Comparison of ENCODE assay signal across 1 fruit fly cellular context in genomic region chr3R:23732990-23733512, dm6.
A peak's percentile ranks its signal among the peaks of the same experiment; 100 is the strongest.
TF ChIP-seq lines count a peak whose summit lies in the region.

Gene Hmgcr (plus strand): TSS chr3R:23733324.
Gene Rpn9 (minus strand): TSS chr3R:23733462.

TF ChIP-seq in whole organism, embryonic, 481 proteins besides CTCF, POLR2A, EP300 and RAD21 (continued from another document and continues in another):
- TF ChIP-seq dm (GFP tag; optimal IDR thresholded peaks at IDR 0.05; lab: Kevin White, UChicago), result peak; percentile 41
- peak; percentile 54 for TF ChIP-seq CG10431 (GFP tag; optimal IDR thresholded peaks at IDR 0.05; lab: Kevin White, UChicago)
- no peak for TF ChIP-seq CG43689 (GFP tag; IDR thresholded peaks at IDR 0.05; lab: Robert Waterston, UW)
- peak; percentile 6 for TF ChIP-seq Max (GFP tag; optimal IDR thresholded peaks at IDR 0.05; lab: Kevin White, UChicago)
- no peak for TF ChIP-seq Deaf1 (tag; optimal IDR thresholded peaks at IDR 0.05; lab: Kevin White, UChicago)
- peak; percentile 58 for TF ChIP-seq CG1603 (tag; optimal IDR thresholded peaks at IDR 0.05; lab: Kevin White, UChicago)
- TF ChIP-seq az2 (GFP tag; optimal IDR thresholded peaks at IDR 0.05; lab: Kevin White, UChicago), result no peak
- peak; percentile 65 for TF ChIP-seq phol (tag; optimal IDR thresholded peaks at IDR 0.05; lab: Kevin White, UChicago)
- TF ChIP-seq Myb (GFP tag; optimal IDR thresholded peaks at IDR 0.05; lab: Kevin White, UChicago), result no peak
- TF ChIP-seq jumu (GFP tag; optimal IDR thresholded peaks at IDR 0.05; lab: Kevin White, UChicago), result peak; percentile 8
- no peak for TF ChIP-seq Ada2b (GFP tag; IDR thresholded peaks at IDR 0.05; lab: Robert Waterston, UW)
- TF ChIP-seq CG4424 (GFP tag; optimal IDR thresholded peaks at IDR 0.05; lab: Kevin White, UChicago), result no peak
- TF ChIP-seq nerfin-1 (tag; optimal IDR thresholded peaks at IDR 0.05; lab: Kevin White, UChicago), result peak; percentile 35
- TF ChIP-seq crol (GFP tag; IDR thresholded peaks at IDR 0.05; lab: Robert Waterston, UW), result no peak
- TF ChIP-seq CG10565 (GFP tag; optimal IDR thresholded peaks at IDR 0.05; lab: Kevin White, UChicago), result no peak
- TF ChIP-seq aop (GFP tag; IDR thresholded peaks at IDR 0.05; lab: Robert Waterston, UW), result no peak
- no peak for TF ChIP-seq da (GFP tag; optimal IDR thresholded peaks at IDR 0.05; lab: Kevin White, UChicago)
- no peak for TF ChIP-seq ken (GFP tag; IDR thresholded peaks at IDR 0.05; lab: Robert Waterston, UW)
- peak; percentile 83 for TF ChIP-seq CG12659 (GFP tag; optimal IDR thresholded peaks at IDR 0.05; lab: Kevin White, UChicago)
- no peak for TF ChIP-seq pros (GFP tag; optimal IDR thresholded peaks at IDR 0.05; lab: Kevin White, UChicago)
- TF ChIP-seq CG11504 (tag; optimal IDR thresholded peaks at IDR 0.05; lab: Kevin White, UChicago), result peak; percentile 51
- TF ChIP-seq Ets97D (GFP tag; optimal IDR thresholded peaks at IDR 0.05; lab: Kevin White, UChicago), result peak; percentile 92
- TF ChIP-seq scrt (GFP tag; optimal IDR thresholded peaks at IDR 0.05; lab: Kevin White, UChicago), result peak; percentile 18
- TF ChIP-seq exex (tag; optimal IDR thresholded peaks at IDR 0.05; lab: Kevin White, UChicago), result peak; percentile 17
- TF ChIP-seq CG30403 (GFP tag; optimal IDR thresholded peaks at IDR 0.05; lab: Kevin White, UChicago), result peak; percentile 13
- peak; percentile 76 for TF ChIP-seq CG15601 (tag; optimal IDR thresholded peaks at IDR 0.05; lab: Kevin White, UChicago)
- TF ChIP-seq HLHmδ (GFP tag; optimal IDR thresholded peaks at IDR 0.05; lab: Kevin White, UChicago), result peak; percentile 72
- no peak for TF ChIP-seq bsh (GFP tag; optimal IDR thresholded peaks at IDR 0.05; lab: Kevin White, UChicago)
- TF ChIP-seq chm (GFP tag; IDR thresholded peaks at IDR 0.05; lab: Robert Waterston, UW), result peak; percentile 70; the same call in 1 of the 2 replicates
- peak; percentile 41 for TF ChIP-seq CG7987 (GFP tag; optimal IDR thresholded peaks at IDR 0.05; lab: Kevin White, UChicago)
- TF ChIP-seq CG42726 (GFP tag; IDR thresholded peaks at IDR 0.05; lab: Robert Waterston, UW; ENCODE audit: partially characterized antibody), result peak; percentile 17; the same call in 1 of the 2 replicates
- TF ChIP-seq sr (GFP tag; IDR thresholded peaks at IDR 0.05; lab: Robert Waterston, UW), result no peak
- no peak for TF ChIP-seq CG1832 (GFP tag; optimal IDR thresholded peaks at IDR 0.05; lab: Kevin White, UChicago)
- TF ChIP-seq CG17829 (tag; optimal IDR thresholded peaks at IDR 0.05; lab: Kevin White, UChicago), result peak; percentile 43
- TF ChIP-seq schlank (tag; optimal IDR thresholded peaks at IDR 0.05; lab: Kevin White, UChicago), result no peak
- peak; percentile 44; the same call in 1 of the 2 replicates for TF ChIP-seq Adf1 (GFP tag; IDR thresholded peaks at IDR 0.05; lab: Robert Waterston, UW)
- peak; percentile 9; the same call in 1 of the 3 replicates for TF ChIP-seq knrl (GFP tag; IDR thresholded peaks at IDR 0.05; lab: Robert Waterston, UW; ENCODE audit: partially characterized antibody)
- TF ChIP-seq pum (GFP tag; optimal IDR thresholded peaks at IDR 0.05; lab: Kevin White, UChicago), result no peak
- TF ChIP-seq CG34376 (GFP tag; optimal IDR thresholded peaks at IDR 0.05; lab: Kevin White, UChicago), result peak; percentile 21
- no peak for TF ChIP-seq chif (GFP tag; optimal IDR thresholded peaks at IDR 0.05; lab: Kevin White, UChicago)
- no peak for TF ChIP-seq HLH3B (GFP tag; IDR thresholded peaks at IDR 0.05; lab: Robert Waterston, UW)
- TF ChIP-seq mld (GFP tag; IDR thresholded peaks at IDR 0.05; lab: Robert Waterston, UW; ENCODE audit: partially characterized antibody), result 0 out of 3 replicates have a peak, but pooled peaks have one; percentile 64
- TF ChIP-seq Mad (GFP tag; optimal IDR thresholded peaks at IDR 0.05; lab: Kevin White, UChicago), result peak; percentile 31
- peak; percentile 37 for TF ChIP-seq BtbVII (GFP tag; optimal IDR thresholded peaks at IDR 0.05; lab: Kevin White, UChicago)
- TF ChIP-seq CG16815 (GFP tag; optimal IDR thresholded peaks at IDR 0.05; lab: Kevin White, UChicago), result no peak
- no peak for TF ChIP-seq NK7.1 (GFP tag; optimal IDR thresholded peaks at IDR 0.05; lab: Kevin White, UChicago)
- TF ChIP-seq dmrt11E (tag; optimal IDR thresholded peaks at IDR 0.05; lab: Kevin White, UChicago), result no peak
- TF ChIP-seq Abd-B (GFP tag; optimal IDR thresholded peaks at IDR 0.05; lab: Kevin White, UChicago), result no peak
- TF ChIP-seq ewg (GFP tag; optimal IDR thresholded peaks at IDR 0.05; lab: Kevin White, UChicago), result peak; percentile 70
- TF ChIP-seq CG18262 (tag; optimal IDR thresholded peaks at IDR 0.05; lab: Kevin White, UChicago), result peak; percentile 24
- TF ChIP-seq bbx (GFP tag; IDR thresholded peaks at IDR 0.05; lab: Robert Waterston, UW; ENCODE audit: partially characterized antibody), result peak; percentile 67; the same call in 1 of the 2 replicates
- TF ChIP-seq tll (GFP tag; optimal IDR thresholded peaks at IDR 0.05; lab: Kevin White, UChicago), result peak in 1 of 2 experiments; percentile 29
- TF ChIP-seq fru (optimal IDR thresholded peaks at IDR 0.05; lab: Kevin White, UChicago), result no peak
- no peak for TF ChIP-seq br (optimal IDR thresholded peaks at IDR 0.05; lab: Kevin White, UChicago)
- TF ChIP-seq CG3995 (GFP tag; optimal IDR thresholded peaks at IDR 0.05; lab: Kevin White, UChicago), result peak; percentile 24
- no peak for TF ChIP-seq CG16779 (GFP tag; IDR thresholded peaks at IDR 0.05; lab: Robert Waterston, UW)
- no peak for TF ChIP-seq sim (GFP tag; IDR thresholded peaks at IDR 0.05; lab: Robert Waterston, UW)
- TF ChIP-seq Sry-β (GFP tag; optimal IDR thresholded peaks at IDR 0.05; lab: Kevin White, UChicago), result peak; percentile 10
- peak; percentile 27 for TF ChIP-seq Nf-YB (GFP tag; optimal IDR thresholded peaks at IDR 0.05; lab: Kevin White, UChicago)
- TF ChIP-seq Mes4 (GFP tag; optimal IDR thresholded peaks at IDR 0.05; lab: Kevin White, UChicago), result peak; percentile 50
- TF ChIP-seq CG10959 (GFP tag; IDR thresholded peaks at IDR 0.05; lab: Robert Waterston, UW), result no peak
- no peak for TF ChIP-seq GATAe (GFP tag; conservative IDR thresholded peaks at IDR 0.05; lab: Robert Waterston, UW)
- TF ChIP-seq H2.0 (GFP tag; IDR thresholded peaks at IDR 0.05; lab: Robert Waterston, UW), result no peak
- no peak for TF ChIP-seq CG9817 (tag; optimal IDR thresholded peaks at IDR 0.05; lab: Kevin White, UChicago)
- no peak for TF ChIP-seq ham (GFP tag; IDR thresholded peaks at IDR 0.05; lab: Robert Waterston, UW)
- TF ChIP-seq Oli (tag; optimal IDR thresholded peaks at IDR 0.05; lab: Kevin White, UChicago), result no peak
- TF ChIP-seq Doc2 (GFP tag; IDR thresholded peaks at IDR 0.05; lab: Robert Waterston, UW), result no peak
- no peak for TF ChIP-seq CG16863 (GFP tag; optimal IDR thresholded peaks at IDR 0.05; lab: Kevin White, UChicago)
- no peak for TF ChIP-seq CG6689 (GFP tag; IDR thresholded peaks at IDR 0.05; lab: Robert Waterston, UW)
- TF ChIP-seq cas (GFP tag; IDR thresholded peaks at IDR 0.05; lab: Robert Waterston, UW), result no peak
- no peak for TF ChIP-seq mirr (GFP tag; optimal IDR thresholded peaks at IDR 0.05; lab: Kevin White, UChicago)
- TF ChIP-seq Dad (GFP tag; optimal IDR thresholded peaks at IDR 0.05; lab: Kevin White, UChicago), result no peak
- peak; percentile 68 for TF ChIP-seq Vsx1 (GFP tag; optimal IDR thresholded peaks at IDR 0.05; lab: Kevin White, UChicago)
- no peak for TF ChIP-seq Doc3 (GFP tag; IDR thresholded peaks at IDR 0.05; lab: Robert Waterston, UW; ENCODE audit: partially characterized antibody)
- TF ChIP-seq CG11456 (GFP tag; IDR thresholded peaks at IDR 0.05; lab: Robert Waterston, UW), result no peak
- TF ChIP-seq CG10654 (GFP tag; optimal IDR thresholded peaks at IDR 0.05; lab: Kevin White, UChicago), result no peak
- TF ChIP-seq Lhr (GFP tag; optimal IDR thresholded peaks at IDR 0.05; lab: Kevin White, UChicago), result peak; percentile 79
- peak; percentile 52 for TF ChIP-seq CG12299 (tag; optimal IDR thresholded peaks at IDR 0.05; lab: Kevin White, UChicago)
- peak; percentile 32 for TF ChIP-seq HmgZ (tag; optimal IDR thresholded peaks at IDR 0.05; lab: Kevin White, UChicago)
- TF ChIP-seq vfl (GFP tag; optimal IDR thresholded peaks at IDR 0.05; lab: Kevin White, UChicago), result no peak
- 0 out of 2 replicates have a peak, but pooled peaks have one; percentile 9 for TF ChIP-seq CG3847 (GFP tag; IDR thresholded peaks at IDR 0.05; lab: Robert Waterston, UW)
- peak; percentile 41; the same call in 1 of the 3 replicates for TF ChIP-seq CG17361 (GFP tag; IDR thresholded peaks at IDR 0.05; lab: Robert Waterston, UW)
- TF ChIP-seq MBD-R2 (GFP tag; IDR thresholded peaks at IDR 0.05; lab: Robert Waterston, UW), result peak; percentile 73
- TF ChIP-seq unpg (GFP tag; optimal IDR thresholded peaks at IDR 0.05; lab: Kevin White, UChicago), result peak; percentile 21
- TF ChIP-seq Dip2 (GFP tag; IDR thresholded peaks at IDR 0.05; lab: Robert Waterston, UW), result no peak
- TF ChIP-seq psq (GFP tag; optimal IDR thresholded peaks at IDR 0.05; lab: Kevin White, UChicago), result no peak
- TF ChIP-seq Dll (GFP tag; IDR thresholded peaks at IDR 0.05; lab: Robert Waterston, UW; ENCODE audit: partially characterized antibody), result 0 out of 4 replicates have a peak, but pooled peaks have one; percentile 40
- no peak for TF ChIP-seq en (GFP tag; optimal IDR thresholded peaks at IDR 0.05; lab: Kevin White, UChicago)
- peak; percentile 41 for TF ChIP-seq CG4617 (GFP tag; optimal IDR thresholded peaks at IDR 0.05; lab: Kevin White, UChicago; ENCODE audit: borderline replicate concordance)
- no peak for TF ChIP-seq Atf3 (GFP tag; optimal IDR thresholded peaks at IDR 0.05; lab: Kevin White, UChicago)
- no peak for TF ChIP-seq CG4820 (GFP tag; optimal IDR thresholded peaks at IDR 0.05; lab: Kevin White, UChicago)
- peak; percentile 67 for TF ChIP-seq nmo (GFP tag; optimal IDR thresholded peaks at IDR 0.05; lab: Kevin White, UChicago)
- TF ChIP-seq Dp (GFP tag; optimal IDR thresholded peaks at IDR 0.05; lab: Kevin White, UChicago), result peak; percentile 48
- TF ChIP-seq CG13624 (GFP tag; optimal IDR thresholded peaks at IDR 0.05; lab: Kevin White, UChicago), result peak; percentile 14
- peak; percentile 61 for TF ChIP-seq CG2712 (tag; optimal IDR thresholded peaks at IDR 0.05; lab: Kevin White, UChicago)
- no peak for TF ChIP-seq CG2875 (GFP tag; optimal IDR thresholded peaks at IDR 0.05; lab: Kevin White, UChicago)
- TF ChIP-seq BEAF-32 (GFP tag; optimal IDR thresholded peaks at IDR 0.05; lab: Kevin White, UChicago), result peak; percentile 55
- TF ChIP-seq CG11560 (tag; IDR thresholded peaks at IDR 0.05; lab: Robert Waterston, UW), result peak; percentile 99
- no peak; the same call in 2 of the 3 replicates for TF ChIP-seq so (GFP tag; IDR thresholded peaks at IDR 0.05; lab: Robert Waterston, UW)
- peak; percentile 45 for TF ChIP-seq zen (tag; optimal IDR thresholded peaks at IDR 0.05; lab: Kevin White, UChicago)
- peak; percentile 65; the same call in 2 of the 3 replicates for TF ChIP-seq ci (GFP tag; IDR thresholded peaks at IDR 0.05; lab: Robert Waterston, UW)
- TF ChIP-seq CG7839 (tag; optimal IDR thresholded peaks at IDR 0.05; lab: Kevin White, UChicago), result peak; percentile 13
- TF ChIP-seq Stat92E (GFP tag; optimal IDR thresholded peaks at IDR 0.05; lab: Kevin White, UChicago), result peak in 1 of 3 experiments; percentile 56
- TF ChIP-seq H15 (GFP tag; IDR thresholded peaks at IDR 0.05; lab: Robert Waterston, UW), result no peak
- TF ChIP-seq fu2 (GFP tag; optimal IDR thresholded peaks at IDR 0.05; lab: Kevin White, UChicago), result no peak
- peak in 1 of 2 experiments; percentile 65 for TF ChIP-seq insv (GFP tag; optimal IDR thresholded peaks at IDR 0.05; lab: Kevin White, UChicago)
- TF ChIP-seq Bteb2 (GFP tag; optimal IDR thresholded peaks at IDR 0.05; lab: Kevin White, UChicago), result no peak
- TF ChIP-seq E2f2 (GFP tag; IDR thresholded peaks at IDR 0.05; lab: Robert Waterston, UW), result peak; percentile 25; the same call in 1 of the 2 replicates
- TF ChIP-seq stwl (tag; optimal IDR thresholded peaks at IDR 0.05; lab: Kevin White, UChicago), result peak; percentile 95
- no peak for TF ChIP-seq CG9609 (GFP tag; optimal IDR thresholded peaks at IDR 0.05; lab: Kevin White, UChicago)
- peak; percentile 43 for TF ChIP-seq twi (tag; optimal IDR thresholded peaks at IDR 0.05; lab: Kevin White, UChicago)
- TF ChIP-seq lab (GFP tag; optimal IDR thresholded peaks at IDR 0.05; lab: Kevin White, UChicago), result peak; percentile 32
- TF ChIP-seq danr (GFP tag; IDR thresholded peaks at IDR 0.05; lab: Robert Waterston, UW), result no peak
- 0 out of 3 replicates have a peak, but pooled peaks have one; percentile 22 for TF ChIP-seq CG7963 (GFP tag; IDR thresholded peaks at IDR 0.05; lab: Robert Waterston, UW; ENCODE audit: partially characterized antibody)
- peak; percentile 55 for TF ChIP-seq CoRest (tag; optimal IDR thresholded peaks at IDR 0.05; lab: Kevin White, UChicago)
- peak; percentile 52 for TF ChIP-seq Sry-δ (GFP tag; optimal IDR thresholded peaks at IDR 0.05; lab: Kevin White, UChicago)
- TF ChIP-seq salm (tag; optimal IDR thresholded peaks at IDR 0.05; lab: Kevin White, UChicago), result peak; percentile 31
- 0 out of 2 replicates have a peak, but pooled peaks have one; percentile 24 for TF ChIP-seq Scr (GFP tag; IDR thresholded peaks at IDR 0.05; lab: Robert Waterston, UW; ENCODE audit: partially characterized antibody)
- no peak for TF ChIP-seq dimm (GFP tag; IDR thresholded peaks at IDR 0.05; lab: Robert Waterston, UW)
- peak; percentile 38 for TF ChIP-seq CrebB (tag; optimal IDR thresholded peaks at IDR 0.05; lab: Kevin White, UChicago)
- TF ChIP-seq CG14014 (GFP tag; IDR thresholded peaks at IDR 0.05; lab: Robert Waterston, UW), result no peak
- no peak for TF ChIP-seq D19B (GFP tag; optimal IDR thresholded peaks at IDR 0.05; lab: Kevin White, UChicago)
- TF ChIP-seq Hmr (GFP tag; optimal IDR thresholded peaks at IDR 0.05; lab: Kevin White, UChicago), result peak; percentile 55
- TF ChIP-seq abd-A (tag; optimal IDR thresholded peaks at IDR 0.05; lab: Kevin White, UChicago), result no peak
- no peak for TF ChIP-seq trh (GFP tag; optimal IDR thresholded peaks at IDR 0.05; lab: Kevin White, UChicago)
- TF ChIP-seq onecut (GFP tag; IDR thresholded peaks at IDR 0.05; lab: Robert Waterston, UW), result peak; percentile 26; the same call in 1 of the 2 replicates
- TF ChIP-seq seq (GFP tag; IDR thresholded peaks at IDR 0.05; lab: Robert Waterston, UW), result no peak
- TF ChIP-seq inv (GFP tag; IDR thresholded peaks at IDR 0.05; lab: Robert Waterston, UW; ENCODE audit: partially characterized antibody), result no peak
- 0 out of 3 replicates have a peak, but pooled peaks have one; percentile 5 for TF ChIP-seq zen2 (GFP tag; IDR thresholded peaks at IDR 0.05; lab: Robert Waterston, UW; ENCODE audit: partially characterized antibody)
- no peak for TF ChIP-seq toy (GFP tag; IDR thresholded peaks at IDR 0.05; lab: Robert Waterston, UW)
